Worm (Caenorhabditis elegans) whole organism, L1 larva: ENCODE measurements around the gene ilys-5.
A peak's percentile ranks its signal among the peaks of the same experiment; 100 is the strongest.

Experiments
- C04F5.9 ChIP-seq: sonication (generic microtip); optimal IDR thresholded peaks from 2 replicates; lab custom pipeline; 2016; ENCODE audit warnings: missing genetic modification characterization, missing compliant biosample characterization
- C16A3.4 ChIP-seq: fragments of 150-350 bp; optimal IDR thresholded peaks from 2 replicates; lab custom pipeline; 2014; ENCODE audit warnings: missing biosample characterization, missing genetic modification characterization
- Y116A8C.19 ChIP-seq: sonication (generic microtip); optimal IDR thresholded peaks from 2 replicates; lab custom pipeline; 2016; ENCODE audit warnings: missing compliant biosample characterization, missing genetic modification characterization, borderline replicate concordance
- aha-1 ChIP-seq: fragments of 150-350 bp; optimal IDR thresholded peaks from 2 replicates; lab custom pipeline; 2014; ENCODE audit warnings: missing biosample characterization, missing genetic modification characterization
- alr-1 ChIP-seq: fragments of 200-800 bp; sonication (Bioruptor generic); optimal IDR thresholded peaks from 2 replicates; lab custom pipeline; 2018; ENCODE audit warnings: borderline replicate concordance, mild to moderate bottlenecking, missing genetic modification characterization, missing compliant biosample characterization
- aly-2 ChIP-seq: fragments of 150-350 bp; optimal IDR thresholded peaks from 2 replicates; lab custom pipeline; 2014; ENCODE audit warnings: missing biosample characterization, missing genetic modification characterization
- ama-1 ChIP-seq: fragments of 150-350 bp; optimal IDR thresholded peaks from 2 replicates; lab custom pipeline; 2014
- blmp-1 ChIP-seq: fragments of 150-350 bp; optimal IDR thresholded peaks from 2 replicates; lab custom pipeline; 2014; ENCODE audit warnings: missing biosample characterization, missing genetic modification characterization
- ceh-88 ChIP-seq: fragments of 200-800 bp; sonication (Bioruptor generic); IDR thresholded peaks from 2 replicates; pipeline ENCODE4 v1.3.6; 2022; ENCODE audit warnings: missing genetic modification characterization, missing compliant biosample characterization
- efl-1 ChIP-seq, 4 experiments: fragments of 150-350 bp; optimal IDR thresholded peaks in 3 of 4; peaks in 1 of 4; 1 replicate in 1 of 4; 2 replicates in 3 of 4; lab custom pipeline; 2014; ENCODE audit warnings: missing biosample characterization in 2 of 4, missing genetic modification characterization in 2 of 4, missing genetic modification reagents in 2 of 4
- efl-3 ChIP-seq: fragments of 200-800 bp; sonication (Bioruptor generic); optimal IDR thresholded peaks from 2 replicates; lab custom pipeline; 2018; ENCODE audit warnings: mild to moderate bottlenecking, missing genetic modification characterization, missing compliant biosample characterization
- egl-13 ChIP-seq: sonication (generic microtip); optimal IDR thresholded peaks from 2 replicates; lab custom pipeline; 2016; ENCODE audit warnings: missing genotype, missing genetic modification reagents, missing genetic modification characterization, missing compliant biosample characterization
- egl-27 ChIP-seq, 2 experiments: fragments of 150-350 bp in 1 of 2; sonication (generic microtip); optimal IDR thresholded peaks; 3 replicates each; lab custom pipeline; 2017 to 2018; ENCODE audit warnings: missing biosample characterization in 2 of 2, missing genetic modification characterization in 2 of 2, missing genetic modification reagents in 2 of 2
- elt-2 ChIP-seq: sonication (generic microtip); optimal IDR thresholded peaks from 2 replicates; lab custom pipeline; 2016; ENCODE audit warnings: missing genetic modification characterization, mild to moderate bottlenecking, inconsistent platforms, missing compliant biosample characterization, missing genetic modification reagents
- ets-5 ChIP-seq: fragments of 200-800 bp; sonication (Bioruptor generic); IDR thresholded peaks from 2 replicates; pipeline ENCODE4 v1.3.6; 2022; ENCODE audit warnings: missing genetic modification characterization, missing compliant biosample characterization
- fkh-8 ChIP-seq: sonication (generic microtip); optimal IDR thresholded peaks from 2 replicates; lab custom pipeline; 2016; ENCODE audit warnings: mild to moderate bottlenecking, missing genetic modification characterization, missing compliant biosample characterization
- fos-1 ChIP-seq: fragments of 150-350 bp; optimal IDR thresholded peaks from 2 replicates; lab custom pipeline; 2014; ENCODE audit warnings: missing biosample characterization, missing genetic modification characterization
- hlh-17 ChIP-seq: fragments of 200-800 bp; sonication (Bioruptor generic); optimal IDR thresholded peaks from 2 replicates; lab custom pipeline; 2018; ENCODE audit warnings: missing genetic modification characterization, mild to moderate bottlenecking, missing compliant biosample characterization, moderate library complexity, borderline replicate concordance
- hlh-4 ChIP-seq: sonication (generic microtip); optimal IDR thresholded peaks from 2 replicates; lab custom pipeline; 2016; ENCODE audit warnings: mild to moderate bottlenecking, missing genetic modification characterization, missing compliant biosample characterization
- hpl-2 ChIP-seq: fragments of 150-350 bp; optimal IDR thresholded peaks from 2 replicates; lab custom pipeline; 2014; ENCODE audit warnings: missing biosample characterization, missing genetic modification reagents, missing genetic modification characterization
- irx-1 ChIP-seq: sonication (generic microtip); optimal IDR thresholded peaks from 2 replicates; lab custom pipeline; 2016; ENCODE audit warnings: missing genetic modification characterization, missing compliant biosample characterization
- jun-1 ChIP-seq: fragments of 150-350 bp; optimal IDR thresholded peaks from 2 replicates; lab custom pipeline; 2014; ENCODE audit warnings: missing biosample characterization, missing genetic modification reagents, missing genetic modification characterization
- lin-14 ChIP-seq: fragments of 200-800 bp; sonication (Bioruptor generic); optimal IDR thresholded peaks from 2 replicates; lab custom pipeline; 2018; ENCODE audit warnings: mild to moderate bottlenecking, missing genetic modification characterization, moderate library complexity, missing compliant biosample characterization
- lin-35 ChIP-seq, 2 experiments: fragments of 150-350 bp; optimal IDR thresholded peaks; 2 replicates each; lab custom pipeline; 2014; ENCODE audit warnings: missing biosample characterization in 2 of 2, missing genetic modification characterization in 2 of 2, missing genetic modification reagents in 2 of 2
- mab-9 ChIP-seq: fragments of 200-800 bp; sonication (Bioruptor generic); IDR thresholded peaks from 2 replicates; pipeline ENCODE4 v1.3.6; 2022; ENCODE audit warnings: missing genetic modification reagents, missing genetic modification characterization, missing compliant biosample characterization
- mef-2 ChIP-seq: fragments of 150-350 bp; optimal IDR thresholded peaks from 2 replicates; lab custom pipeline; 2014; ENCODE audit warnings: missing biosample characterization, missing genetic modification characterization
- mep-1 ChIP-seq: fragments of 150-350 bp; optimal IDR thresholded peaks from 2 replicates; lab custom pipeline; 2014; ENCODE audit warnings: missing biosample characterization, missing genetic modification characterization
- nhr-11 ChIP-seq: fragments of 150-350 bp; optimal IDR thresholded peaks from 2 replicates; lab custom pipeline; 2014; ENCODE audit warnings: missing biosample characterization, missing genetic modification characterization
- nhr-12 ChIP-seq: sonication (generic microtip); optimal IDR thresholded peaks from 2 replicates; lab custom pipeline; 2017; ENCODE audit warnings: missing biosample characterization, missing genetic modification characterization
- nhr-19 ChIP-seq: fragments of 200-800 bp; sonication (Bioruptor generic); conservative IDR thresholded peaks from 2 replicates; pipeline ENCODE4 v1.3.6; 2022; ENCODE audit warnings: missing genetic modification characterization, missing compliant biosample characterization
- nhr-20 ChIP-seq: sonication (generic microtip); optimal IDR thresholded peaks from 2 replicates; lab custom pipeline; 2016; ENCODE audit warnings: mild to moderate bottlenecking, missing genetic modification characterization, missing compliant biosample characterization
- nhr-237 ChIP-seq: fragments of 150-350 bp; optimal IDR thresholded peaks from 2 replicates; lab custom pipeline; 2014; ENCODE audit warnings: missing biosample characterization, missing genetic modification characterization
- nhr-47 ChIP-seq: sonication (generic microtip); optimal IDR thresholded peaks from 2 replicates; lab custom pipeline; 2016; ENCODE audit warnings: mild to moderate bottlenecking, missing genetic modification characterization, moderate library complexity, missing compliant biosample characterization
- nhr-76 ChIP-seq: sonication (generic microtip); optimal IDR thresholded peaks from 2 replicates; lab custom pipeline; 2017; ENCODE audit warnings: missing biosample characterization, missing genetic modification characterization
- nhr-77 ChIP-seq: fragments of 150-350 bp; optimal IDR thresholded peaks from 2 replicates; lab custom pipeline; 2014; ENCODE audit warnings: missing biosample characterization, missing genetic modification characterization
- nhr-84 ChIP-seq: sonication (generic microtip); optimal IDR thresholded peaks from 2 replicates; lab custom pipeline; 2017; ENCODE audit warnings: missing biosample characterization, missing genetic modification characterization
- nhr-90 ChIP-seq: sonication (generic microtip); optimal IDR thresholded peaks from 2 replicates; lab custom pipeline; 2016; ENCODE audit warnings: mild to moderate bottlenecking, missing genetic modification characterization, missing compliant biosample characterization; ENCODE audit not compliant: poor library complexity
- rnt-1 ChIP-seq: sonication (generic microtip); optimal IDR thresholded peaks from 2 replicates; lab custom pipeline; 2016; ENCODE audit warnings: mild to moderate bottlenecking, missing genetic modification characterization, moderate library complexity, missing compliant biosample characterization
- snpc-4 ChIP-seq: fragments of 150-350 bp; optimal IDR thresholded peaks from 2 replicates; lab custom pipeline; 2014; ENCODE audit warnings: missing biosample characterization, missing genetic modification characterization
- sox-4 ChIP-seq: sonication (generic microtip); optimal IDR thresholded peaks from 2 replicates; lab custom pipeline; 2016; ENCODE audit warnings: missing genetic modification characterization, missing compliant biosample characterization
- sptf-1 ChIP-seq: fragments of 150-350 bp; optimal IDR thresholded peaks from 2 replicates; lab custom pipeline; 2014; ENCODE audit warnings: missing biosample characterization, missing genetic modification characterization
- sup-37 ChIP-seq: fragments of 200-800 bp; sonication (Bioruptor generic); optimal IDR thresholded peaks from 2 replicates; lab custom pipeline; 2018; ENCODE audit warnings: mild to moderate bottlenecking, missing genetic modification characterization, missing compliant biosample characterization
- tbx-2 ChIP-seq: sonication (generic microtip); optimal IDR thresholded peaks from 2 replicates; lab custom pipeline; 2016; ENCODE audit warnings: missing genetic modification characterization, missing compliant biosample characterization
- tlp-1 ChIP-seq: fragments of 150-350 bp; optimal IDR thresholded peaks from 2 replicates; lab custom pipeline; 2014; ENCODE audit warnings: missing biosample characterization, missing genetic modification characterization
- unc-130 ChIP-seq: fragments of 150-350 bp; optimal IDR thresholded peaks from 2 replicates; lab custom pipeline; 2017; ENCODE audit warnings: missing biosample characterization, missing genetic modification characterization, inconsistent platforms
- unc-30 ChIP-seq: sonication (generic microtip); optimal IDR thresholded peaks from 2 replicates; lab custom pipeline; 2017; ENCODE audit warnings: missing biosample characterization, missing genetic modification characterization
- unc-62 ChIP-seq: fragments of 150-350 bp; optimal IDR thresholded peaks from 2 replicates; lab custom pipeline; 2014; ENCODE audit warnings: missing biosample characterization, missing genetic modification reagents, missing genetic modification characterization
- unc-86 ChIP-seq: sonication (generic microtip); optimal IDR thresholded peaks from 2 replicates; lab custom pipeline; 2016; ENCODE audit warnings: missing genetic modification characterization, missing compliant biosample characterization
- zag-1 ChIP-seq: fragments of 150-350 bp; optimal IDR thresholded peaks from 2 replicates; lab custom pipeline; 2014; ENCODE audit warnings: missing biosample characterization, missing genetic modification characterization
- ztf-11 ChIP-seq, 2 experiments: sonication (generic microtip); optimal IDR thresholded peaks; 2 replicates each; lab custom pipeline; 2016 to 2017; ENCODE audit warnings: missing genetic modification characterization in 2 of 2, missing biosample characterization in 1 of 2, missing compliant biosample characterization in 1 of 2
- ztf-4 ChIP-seq: fragments of 150-350 bp; optimal IDR thresholded peaks from 2 replicates; lab custom pipeline; 2014; ENCODE audit warnings: missing biosample characterization, missing genetic modification characterization

The ilys-5 gene

ce11 chrX:6551679-6552078, 15.0 kb upstream of the ilys-5 start:
- TF ChIP-seq sup-37 (GFP tag; lab: Kevin White, UChicago) (no peak), jun-1 (tag; lab: Kevin White, UChicago) (peak; percentile 1), nhr-237 (no peak), elt-2 (peak; percentile 60), nhr-20 (tag; lab: Kevin White, UChicago) (peak; percentile 6), lin-35 (GFP tag; optimal IDR thresholded peaks at IDR 0.05; lab: Kevin White, UChicago) (peak in 1 of 2 experiments; percentile 8), nhr-12 (tag; lab: Kevin White, UChicago) (no peak)
- TF ChIP-seq, all 84 proteins: peak for 4

ce11 chrX:6551073-6551652, 14.5 kb upstream of the ilys-5 start:
- TF ChIP-seq irx-1 (tag; lab: Kevin White, UChicago) (no peak), ets-5 (GFP tag; lab: Robert Waterston, UW) (no peak), tbx-2 (no peak), ama-1 (lab: Kevin White, UChicago) (no peak), blmp-1 (tag; lab: Kevin White, UChicago) (peak; percentile 50), snpc-4 (tag; lab: Kevin White, UChicago) (no peak), zag-1 (no peak), Y116A8C.19 (tag; lab: Kevin White, UChicago) (no peak), sptf-1 (tag; lab: Kevin White, UChicago) (no peak), C16A3.4 (no peak), hlh-4 (tag; lab: Kevin White, UChicago) (no peak), efl-3 (GFP tag; lab: Kevin White, UChicago) (no peak), egl-13 (tag; lab: Kevin White, UChicago) (no peak), fkh-8 (tag; lab: Kevin White, UChicago) (no peak), mep-1 (no peak), jun-1 (tag; lab: Kevin White, UChicago) (no peak), unc-130 (tag; lab: Kevin White, UChicago) (no peak), nhr-12 (tag; lab: Kevin White, UChicago) (no peak), aly-2 (tag; lab: Kevin White, UChicago) (no peak), nhr-76 (tag; lab: Kevin White, UChicago) (no peak), nhr-47 (tag; lab: Kevin White, UChicago) (peak; percentile 8), hlh-17 (GFP tag; lab: Kevin White, UChicago) (no peak), nhr-19 (GFP tag; lab: Robert Waterston, UW) (no peak), mef-2 (tag; lab: Kevin White, UChicago) (no peak), aha-1 (tag; lab: Kevin White, UChicago) (no peak), ceh-88 (no peak), unc-86 (tag; lab: Kevin White, UChicago) (no peak), nhr-77 (tag; lab: Kevin White, UChicago) (no peak), sup-37 (GFP tag; lab: Kevin White, UChicago) (no peak), nhr-90 (tag; lab: Kevin White, UChicago) (no peak), ztf-11 (tag; optimal IDR thresholded peaks at IDR 0.05; lab: Kevin White, UChicago) (no peak), ztf-4 (tag; lab: Kevin White, UChicago) (no peak), efl-1 (optimal IDR thresholded peaks at IDR 0.05; lab: Kevin White, UChicago) (no peak), efl-1 (GFP tag; optimal IDR thresholded peaks at IDR 0.05 in 1 of 2; lab: Kevin White, UChicago) (peak in 1 of 2 experiments; percentile 77), alr-1 (tag; lab: Kevin White, UChicago) (no peak), mab-9 (no peak), egl-27 (tag; optimal IDR thresholded peaks at IDR 0.05; lab: Kevin White, UChicago) (no peak), lin-14 (GFP tag; lab: Kevin White, UChicago) (peak; percentile 65), sox-4 (no peak), fos-1 (no peak), nhr-84 (no peak), unc-30 (tag; lab: Kevin White, UChicago) (no peak), rnt-1 (tag; lab: Kevin White, UChicago) (no peak), hpl-2 (GFP tag; lab: Kevin White, UChicago) (no peak), C04F5.9 (tag; lab: Kevin White, UChicago) (no peak), nhr-11 (tag; lab: Kevin White, UChicago) (no peak), unc-62 (GFP tag; lab: Kevin White, UChicago) (no peak), tlp-1 (tag; lab: Kevin White, UChicago) (no peak)
